Fruit fly (Drosophila melanogaster): ENCODE data around the gene Or2a.

The Or2a gene

dm6 chrX:2270557-2270930 is 24.5 kb downstream of the Or2a start, which contains the start of gene CG2924 (continued):
- TF ChIP-seq zf30C (GFP tag; optimal IDR thresholded peaks at IDR 0.05): peak; percentile 72
- peak; percentile 49 for TF ChIP-seq CG10366 (GFP tag; IDR thresholded peaks at IDR 0.05)
- TF ChIP-seq CG18619 (GFP tag; optimal IDR thresholded peaks at IDR 0.05): peak; percentile 27
- peak; percentile 68 for TF ChIP-seq Side (GFP tag; optimal IDR thresholded peaks at IDR 0.05)
- TF ChIP-seq en (GFP tag; optimal IDR thresholded peaks at IDR 0.05): no peak
- TF ChIP-seq CkIIα-i1 (GFP tag; IDR thresholded peaks at IDR 0.05): no peak
- no peak for TF ChIP-seq Drgx (GFP tag; IDR thresholded peaks at IDR 0.05)
- no peak for TF ChIP-seq CG11695 (GFP tag; IDR thresholded peaks at IDR 0.05)
- TF ChIP-seq ftz-f1 (GFP tag; optimal IDR thresholded peaks at IDR 0.05): peak; percentile 68
- peak; percentile 57; the same call in 2 of the 3 replicates for TF ChIP-seq ci (GFP tag; IDR thresholded peaks at IDR 0.05)
- peak; percentile 15 for TF ChIP-seq CG6683 (GFP tag; optimal IDR thresholded peaks at IDR 0.05)
- no peak for TF ChIP-seq sd (tag; optimal IDR thresholded peaks at IDR 0.05)
- TF ChIP-seq mirr (GFP tag; optimal IDR thresholded peaks at IDR 0.05): peak; percentile 71
- TF ChIP-seq Sox100B (GFP tag; optimal IDR thresholded peaks at IDR 0.05): no peak
- peak; percentile 24 for TF ChIP-seq slou (GFP tag; optimal IDR thresholded peaks at IDR 0.05)
- TF ChIP-seq Bteb2 (GFP tag; optimal IDR thresholded peaks at IDR 0.05): peak; percentile 50
- TF ChIP-seq CG3995 (GFP tag; optimal IDR thresholded peaks at IDR 0.05): peak; percentile 24
- TF ChIP-seq inv (GFP tag; IDR thresholded peaks at IDR 0.05; ENCODE audit: partially characterized antibody): peak; percentile 100
- peak; percentile 0 for TF ChIP-seq CG10979 (tag; optimal IDR thresholded peaks at IDR 0.05)
- peak; percentile 76; the same call in 2 of the 3 replicates for TF ChIP-seq CG11560 (tag; IDR thresholded peaks at IDR 0.05)
- peak; percentile 100 for TF ChIP-seq amos (GFP tag; IDR thresholded peaks at IDR 0.05; ENCODE audit: partially characterized antibody)
- TF ChIP-seq Bdp1 (GFP tag; optimal IDR thresholded peaks at IDR 0.05): peak; percentile 22
- peak; percentile 52 for TF ChIP-seq Mad (GFP tag; optimal IDR thresholded peaks at IDR 0.05)
- no peak for TF ChIP-seq Tbp (GFP tag; optimal IDR thresholded peaks at IDR 0.05)
- TF ChIP-seq tgo (GFP tag; IDR thresholded peaks at IDR 0.05): peak; percentile 36; the same call in 1 of the 3 replicates
- peak; percentile 64 for TF ChIP-seq CG8924 (tag; optimal IDR thresholded peaks at IDR 0.05)
- TF ChIP-seq CG7987 (GFP tag; optimal IDR thresholded peaks at IDR 0.05): peak; percentile 53
- TF ChIP-seq gsb (GFP tag; IDR thresholded peaks at IDR 0.05): no peak
- peak; percentile 93 for TF ChIP-seq Dp (GFP tag; optimal IDR thresholded peaks at IDR 0.05)
- no peak for TF ChIP-seq nom (GFP tag; optimal IDR thresholded peaks at IDR 0.05)
- TF ChIP-seq CG12744 (GFP tag; optimal IDR thresholded peaks at IDR 0.05): no peak
- peak; percentile 72 for TF ChIP-seq CG9609 (GFP tag; optimal IDR thresholded peaks at IDR 0.05)
- no peak for TF ChIP-seq jing (GFP tag; optimal IDR thresholded peaks at IDR 0.05)
- TF ChIP-seq tll (GFP tag; optimal IDR thresholded peaks at IDR 0.05): no peak
- TF ChIP-seq emc (GFP tag; optimal IDR thresholded peaks at IDR 0.05): peak; percentile 67
- peak; percentile 100 for TF ChIP-seq CG13287 (GFP tag; IDR thresholded peaks at IDR 0.05; ENCODE audit: partially characterized antibody)
- peak; percentile 13 for TF ChIP-seq CG4854 (GFP tag; optimal IDR thresholded peaks at IDR 0.05)
- TF ChIP-seq exex (tag; optimal IDR thresholded peaks at IDR 0.05): peak; percentile 54
- peak; percentile 26 for TF ChIP-seq D19A (tag; optimal IDR thresholded peaks at IDR 0.05)
- TF ChIP-seq Sry-δ (GFP tag; optimal IDR thresholded peaks at IDR 0.05): peak; percentile 100
- TF ChIP-seq CG1024 (GFP tag; IDR thresholded peaks at IDR 0.05): peak; percentile 50; the same call in 1 of the 2 replicates
- no peak for TF ChIP-seq CG7556 (GFP tag; optimal IDR thresholded peaks at IDR 0.05)
- TF ChIP-seq CG17328 (GFP tag; IDR thresholded peaks at IDR 0.05): peak; percentile 25; the same call in 1 of the 2 replicates
- TF ChIP-seq row (GFP tag; IDR thresholded peaks at IDR 0.05): peak; percentile 59; the same call in 2 of the 3 replicates
- TF ChIP-seq CG2678 (tag; optimal IDR thresholded peaks at IDR 0.05): peak; percentile 19
- TF ChIP-seq CG16779 (GFP tag; IDR thresholded peaks at IDR 0.05): 0 out of 2 replicates have a peak, but pooled peaks have one; percentile 37
- peak; percentile 88 for TF ChIP-seq CG15479 (GFP tag; optimal IDR thresholded peaks at IDR 0.05)
- TF ChIP-seq ATbp (GFP tag; optimal IDR thresholded peaks at IDR 0.05): no peak
- TF ChIP-seq pho (GFP tag; optimal IDR thresholded peaks at IDR 0.05): peak; percentile 79
- peak; percentile 86 for TF ChIP-seq Antp (GFP tag; optimal IDR thresholded peaks at IDR 0.05)
- no peak for TF ChIP-seq E2f1 (GFP tag; IDR thresholded peaks at IDR 0.05)
